Fruit fly (Drosophila melanogaster) whole organism, embryonic: ENCODE results near the gene tHMG1.

Experiments used
- Bdp1 ChIP-seq: fragments of 200-800 bp; sonication (Bioruptor generic); optimal IDR thresholded peaks from 3 replicates; lab custom pipeline; 2016; ENCODE audit warnings: missing biosample characterization, missing genetic modification characterization
- CG17385 ChIP-seq: fragments of 200-800 bp; sonication (Bioruptor generic); optimal IDR thresholded peaks from 3 replicates; lab custom pipeline; 2018; ENCODE audit warnings: missing biosample characterization, mild to moderate bottlenecking, missing genetic modification characterization
- CG8089 ChIP-seq: fragments of 200-800 bp; sonication (Bioruptor generic); optimal IDR thresholded peaks from 3 replicates; lab custom pipeline; 2016; ENCODE audit warnings: missing biosample characterization, missing genetic modification characterization
- disco-r ChIP-seq: fragments of 200-800 bp; sonication (Bioruptor generic); optimal IDR thresholded peaks from 2 replicates; lab custom pipeline; 2016; ENCODE audit warnings: missing biosample characterization, missing genetic modification characterization
- gcm2 ChIP-seq: fragments of 200-800 bp; sonication (Bioruptor generic); optimal IDR thresholded peaks from 2 replicates; lab custom pipeline; 2016; ENCODE audit warnings: missing biosample characterization, missing genetic modification characterization
- insv ChIP-seq, 2 experiments: fragments of 200-800 bp; sonication (Bioruptor generic); optimal IDR thresholded peaks; 3 replicates each; lab custom pipeline; 2016 to 2018; ENCODE audit warnings: missing biosample characterization in 2 of 2, missing genetic modification characterization in 2 of 2
- psq ChIP-seq: fragments of 200-800 bp; sonication (Bioruptor generic); optimal IDR thresholded peaks from 2 replicates; lab custom pipeline; 2017; ENCODE audit warnings: missing biosample characterization, missing genetic modification characterization
- pzg ChIP-seq: fragments of 200-800 bp; sonication (Bioruptor generic); optimal IDR thresholded peaks from 3 replicates; lab custom pipeline; 2018; ENCODE audit warnings: missing biosample characterization, mild to moderate bottlenecking, missing genetic modification characterization, moderate library complexity
- trem ChIP-seq: fragments of 200-800 bp; optimal IDR thresholded peaks from 3 replicates; lab custom pipeline; 2019; ENCODE audit warnings: missing biosample characterization, mild to moderate bottlenecking, missing genetic modification characterization, moderate library complexity

DNA sequence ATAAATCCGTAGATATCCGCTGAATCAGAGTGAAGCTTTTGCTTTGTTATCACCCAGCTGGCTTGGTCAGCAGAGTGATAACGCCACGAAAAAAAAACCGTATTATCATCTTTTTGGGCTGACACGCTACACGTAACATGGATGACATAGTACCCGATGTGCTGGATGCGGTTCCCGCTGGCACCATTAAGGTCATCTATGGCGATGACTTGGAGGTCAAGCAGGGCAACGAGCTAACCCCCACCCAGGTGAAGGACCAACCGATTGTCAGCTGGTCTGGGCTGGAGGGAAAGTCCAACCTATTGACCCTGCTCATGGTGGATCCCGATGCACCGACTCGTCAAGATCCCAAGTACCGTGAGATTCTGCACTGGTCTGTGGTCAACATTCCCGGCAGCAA is 26.5 kb upstream of the tHMG1 start:
- TF ChIP-seq insv (GFP tag; optimal IDR thresholded peaks at IDR 0.05; lab: Kevin White, UChicago) (no peak), pzg (no peak), gcm2 (no peak), psq (GFP tag; lab: Kevin White, UChicago) (no peak), Bdp1 (GFP tag; lab: Kevin White, UChicago) (no peak), CG8089 (GFP tag; lab: Kevin White, UChicago) (no peak), CG17385 (no peak), trem (no peak), disco-r (no peak)
